Worm (Caenorhabditis elegans): ENCODE results near the gene pqn-92.

DNA sequence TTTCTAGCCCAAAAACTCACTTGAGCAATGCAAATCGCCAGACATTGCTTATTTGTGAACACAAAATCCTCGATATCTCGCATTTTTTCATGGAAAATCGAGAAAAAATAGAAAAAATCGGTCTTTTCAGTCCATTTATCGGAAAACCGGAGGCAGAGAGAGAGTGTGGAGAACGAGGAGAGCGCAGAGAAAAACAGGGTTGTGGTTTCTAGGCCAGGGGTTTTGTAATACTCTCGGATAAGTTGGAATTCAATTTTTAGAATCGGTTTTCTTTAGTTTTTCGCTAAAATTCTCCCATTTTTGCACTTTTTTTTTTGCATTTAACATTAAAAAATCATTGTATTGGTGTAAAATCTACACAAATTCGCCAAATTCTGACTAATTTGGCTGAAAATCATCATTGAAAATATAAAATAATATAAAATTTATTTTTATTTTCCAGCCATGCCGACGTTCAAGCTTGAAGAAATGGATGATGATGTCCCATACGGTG lies 33.9 kb upstream of the pqn-92 start, which contains the start of the genes Y75B8A.24 and Y75B8A.25:
- TF ChIP-seq tab-1 (GFP tag; IDR thresholded peaks at IDR 0.05), result no peak
- no peak; the same call in 1 of the 2 replicates for TF ChIP-seq T22C8.4 (GFP tag; IDR thresholded peaks at IDR 0.05)
- TF ChIP-seq cog-1 (tag; optimal IDR thresholded peaks at IDR 0.05), result no peak

Data from whole organism, midembryonic.